Fruit fly (Drosophila melanogaster): Measurements from ENCODE around the gene lmgA.

The lmgA gene

dm6 chr2L:8534515-8535295 is 6.3 kb upstream of the lmgA start (continued):
- peak; percentile 92 for TF ChIP-seq Rel (GFP tag; optimal IDR thresholded peaks at IDR 0.05)
- peak; percentile 77 for TF ChIP-seq Rel (tag; optimal IDR thresholded peaks at IDR 0.05)
- TF ChIP-seq HLH106 (tag; optimal IDR thresholded peaks at IDR 0.05): peak; percentile 97

dm6 chr2L:8534118-8534514 is 5.7 kb upstream of the lmgA start:
- no peak for TF ChIP-seq Hr83 (GFP tag; optimal IDR thresholded peaks at IDR 0.05; ENCODE audit: poor library complexity, severe bottlenecking)
- TF ChIP-seq Myc (optimal IDR thresholded peaks at IDR 0.05): peak; percentile 47
- no peak for TF ChIP-seq Rel (GFP tag; optimal IDR thresholded peaks at IDR 0.05)
- TF ChIP-seq Rel (tag; optimal IDR thresholded peaks at IDR 0.05): no peak
- no peak for TF ChIP-seq OdsH (GFP tag; optimal IDR thresholded peaks at IDR 0.05)
- TF ChIP-seq Hr78 (GFP tag; optimal IDR thresholded peaks at IDR 0.05): no peak
- TF ChIP-seq Hnf4 (GFP tag; optimal IDR thresholded peaks at IDR 0.05): no peak
- TF ChIP-seq Jra (GFP tag; optimal IDR thresholded peaks at IDR 0.05): no peak

dm6 chr2L:8533632-8534031 is 5.2 kb upstream of the lmgA start:
- TF ChIP-seq Dif (GFP tag; optimal IDR thresholded peaks at IDR 0.05; ENCODE audit: partially characterized antibody): no peak
- TF ChIP-seq usp (GFP tag; optimal IDR thresholded peaks at IDR 0.05): no peak
- no peak for TF ChIP-seq fru (GFP tag; optimal IDR thresholded peaks at IDR 0.05)
- no peak for TF ChIP-seq brk (GFP tag; optimal IDR thresholded peaks at IDR 0.05)
- TF ChIP-seq CG9705 (GFP tag; optimal IDR thresholded peaks at IDR 0.05): no peak
- no peak for TF ChIP-seq GATAd (GFP tag; optimal IDR thresholded peaks at IDR 0.05)
- no peak for TF ChIP-seq woc (GFP tag; optimal IDR thresholded peaks at IDR 0.05)
- TF ChIP-seq CG32264 (GFP tag; optimal IDR thresholded peaks at IDR 0.05): no peak
- TF ChIP-seq dl (GFP tag; optimal IDR thresholded peaks at IDR 0.05; ENCODE audit: insufficient read depth in 1 of 2, partially characterized antibody in 2 of 2): no peak

dm6 chr2L:8532790-8533189 is 4.4 kb upstream of the lmgA start:
- no peak for TF ChIP-seq Jra (GFP tag; optimal IDR thresholded peaks at IDR 0.05)
- TF ChIP-seq woc (GFP tag; optimal IDR thresholded peaks at IDR 0.05): no peak
- no peak for TF ChIP-seq rgr (GFP tag; optimal IDR thresholded peaks at IDR 0.05)
- no peak for TF ChIP-seq ey (GFP tag; optimal IDR thresholded peaks at IDR 0.05)
- TF ChIP-seq dsf (GFP tag; optimal IDR thresholded peaks at IDR 0.05; ENCODE audit: borderline replicate concordance): no peak
- TF ChIP-seq fru (GFP tag; optimal IDR thresholded peaks at IDR 0.05): no peak
- no peak for TF ChIP-seq Mio (GFP tag; optimal IDR thresholded peaks at IDR 0.05)
- TF ChIP-seq sv (GFP tag; optimal IDR thresholded peaks at IDR 0.05): no peak
- TF ChIP-seq Dif (GFP tag; optimal IDR thresholded peaks at IDR 0.05; ENCODE audit: partially characterized antibody): no peak
- no peak for TF ChIP-seq dl (GFP tag; optimal IDR thresholded peaks at IDR 0.05; ENCODE audit: insufficient read depth in 1 of 2, partially characterized antibody in 2 of 2)

dm6 chr2L:8530189-8530588 is 1.8 kb upstream of the lmgA start:
- TF ChIP-seq Rel (GFP tag; optimal IDR thresholded peaks at IDR 0.05) (no peak), Rel (tag; optimal IDR thresholded peaks at IDR 0.05) (no peak), Sp1 (GFP tag; optimal IDR thresholded peaks at IDR 0.05) (no peak), dmrt93B (GFP tag; optimal IDR thresholded peaks at IDR 0.05) (no peak), lola (GFP tag; optimal IDR thresholded peaks at IDR 0.05) (no peak)

dm6 chr2L:8528951-8529430 is 573 bp upstream of the lmgA start, which contains the start of gene CG17834:
Gene CG17834 (plus strand): TSS chr2L:8529141.
- peak; percentile 67 for TF ChIP-seq Sp1 (GFP tag; optimal IDR thresholded peaks at IDR 0.05)
- TF ChIP-seq psq (GFP tag; optimal IDR thresholded peaks at IDR 0.05): no peak
- TF ChIP-seq tai (GFP tag; optimal IDR thresholded peaks at IDR 0.05): no peak
- no peak for TF ChIP-seq Myc (optimal IDR thresholded peaks at IDR 0.05)
- TF ChIP-seq N (GFP tag; optimal IDR thresholded peaks at IDR 0.05): no peak
- no peak for TF ChIP-seq Rel (GFP tag; optimal IDR thresholded peaks at IDR 0.05)
- peak; percentile 85 for TF ChIP-seq Rel (tag; optimal IDR thresholded peaks at IDR 0.05)
- no peak for TF ChIP-seq fru (GFP tag; optimal IDR thresholded peaks at IDR 0.05)
- peak; percentile 17 for TF ChIP-seq Hnf4 (GFP tag; optimal IDR thresholded peaks at IDR 0.05)
- TF ChIP-seq h (GFP tag; optimal IDR thresholded peaks at IDR 0.05): no peak
- TF ChIP-seq Abd-B (GFP tag; optimal IDR thresholded peaks at IDR 0.05): no peak
- peak; percentile 20 for TF ChIP-seq HLH106 (tag; optimal IDR thresholded peaks at IDR 0.05)
- peak; percentile 59 for TF ChIP-seq Dif (GFP tag; optimal IDR thresholded peaks at IDR 0.05; ENCODE audit: partially characterized antibody)
- TF ChIP-seq br (GFP tag; optimal IDR thresholded peaks at IDR 0.05): peak; percentile 45
- no peak for TF ChIP-seq OdsH (GFP tag; optimal IDR thresholded peaks at IDR 0.05)
- no peak for TF ChIP-seq jim (GFP tag; optimal IDR thresholded peaks at IDR 0.05)
- no peak for TF ChIP-seq dmrt93B (GFP tag; optimal IDR thresholded peaks at IDR 0.05)
- TF ChIP-seq CG32264 (GFP tag; optimal IDR thresholded peaks at IDR 0.05): no peak
- TF ChIP-seq GATAd (GFP tag; optimal IDR thresholded peaks at IDR 0.05): no peak
- no peak for TF ChIP-seq CrebA (GFP tag; optimal IDR thresholded peaks at IDR 0.05; ENCODE audit: borderline replicate concordance)
- TF ChIP-seq lola (GFP tag; optimal IDR thresholded peaks at IDR 0.05): no peak
- peak in 1 of 2 experiments; percentile 16 for TF ChIP-seq foxo (GFP tag; optimal IDR thresholded peaks at IDR 0.05)
- no peak for TF ChIP-seq Dfd (GFP tag; optimal IDR thresholded peaks at IDR 0.05)
- no peak for TF ChIP-seq CG9705 (GFP tag; optimal IDR thresholded peaks at IDR 0.05)
- TF ChIP-seq Hr83 (GFP tag; optimal IDR thresholded peaks at IDR 0.05; ENCODE audit: poor library complexity, severe bottlenecking): peak; percentile 61
- no peak for TF ChIP-seq woc (GFP tag; optimal IDR thresholded peaks at IDR 0.05)
- TF ChIP-seq Hr78 (GFP tag; optimal IDR thresholded peaks at IDR 0.05): no peak
- TF ChIP-seq sv (GFP tag; optimal IDR thresholded peaks at IDR 0.05): no peak
- no peak for TF ChIP-seq rgr (GFP tag; optimal IDR thresholded peaks at IDR 0.05)

Data from whole organism, wandering third instar larva.